Worm (Caenorhabditis elegans): Measurements from ENCODE around the gene nhr-258.

- no peak for TF ChIP-seq egl-27 (tag; optimal IDR thresholded peaks at IDR 0.05)
- no peak for TF ChIP-seq ztf-11 (tag; optimal IDR thresholded peaks at IDR 0.05)
- TF ChIP-seq elt-3 (tag; optimal IDR thresholded peaks at IDR 0.05), result no peak
- TF ChIP-seq ZK546.5 (tag; optimal IDR thresholded peaks at IDR 0.05), result no peak
- no peak for TF ChIP-seq nhr-25 (tag; optimal IDR thresholded peaks at IDR 0.05)
- TF ChIP-seq ceh-82 (tag; optimal IDR thresholded peaks at IDR 0.05), result no peak
- no peak for TF ChIP-seq lin-13 (GFP tag; optimal IDR thresholded peaks at IDR 0.05)
- no peak for TF ChIP-seq nhr-23 (tag; optimal IDR thresholded peaks at IDR 0.05)
- no peak for TF ChIP-seq skn-1 (tag; optimal IDR thresholded peaks at IDR 0.05)
- no peak for TF ChIP-seq nhr-77 (tag; optimal IDR thresholded peaks at IDR 0.05)
- no peak for TF ChIP-seq unc-62 (GFP tag; optimal IDR thresholded peaks at IDR 0.05)
- TF ChIP-seq nhr-237 (tag; optimal IDR thresholded peaks at IDR 0.05), result no peak
- no peak for TF ChIP-seq unc-55 (GFP tag; optimal IDR thresholded peaks at IDR 0.05)
- TF ChIP-seq ceh-16 (tag; optimal IDR thresholded peaks at IDR 0.05), result no peak
Measured at ce11 chrIV:8062359-8062758, 17.6 kb downstream of the nhr-258 start, which contains the start of gene sax-7.

Measured in whole organism, L2 larva.